Fruit fly (Drosophila melanogaster) whole organism, prepupa: ENCODE results near the gene CG13784.

Experiments used
- CG31627 ChIP-seq: fragments of 200-800 bp; sonication (Bioruptor generic); optimal IDR thresholded peaks from 3 replicates; lab custom pipeline; 2016; ENCODE audit warnings: missing biosample characterization, missing genetic modification characterization
- CG8319 ChIP-seq: fragments of 200-800 bp; sonication (Bioruptor generic); optimal IDR thresholded peaks from 3 replicates; lab custom pipeline; 2016; ENCODE audit warnings: missing biosample characterization, missing genetic modification characterization
- Hr39 ChIP-seq: fragments of 200-800 bp; sonication (Bioruptor generic); optimal IDR thresholded peaks from 2 replicates; lab custom pipeline; 2016; ENCODE audit warnings: missing biosample characterization, missing genetic modification characterization
- Sox14 ChIP-seq: fragments of 200-800 bp; sonication (Bioruptor generic); optimal IDR thresholded peaks from 3 replicates; lab custom pipeline; 2016; ENCODE audit warnings: missing biosample characterization, missing genetic modification characterization
- acj6 ChIP-seq: fragments of 200-800 bp; sonication (Bioruptor generic); optimal IDR thresholded peaks from 3 replicates; lab custom pipeline; 2016; ENCODE audit warnings: missing biosample characterization, missing genetic modification characterization

- TF ChIP-seq Sox14 (GFP tag; lab: Kevin White, UChicago) (no peak), acj6 (no peak), CG31627 (GFP tag; lab: Kevin White, UChicago) (no peak), Hr39 (GFP tag; lab: Kevin White, UChicago) (no peak), CG8319 (GFP tag; lab: Kevin White, UChicago) (no peak)
Observed at dm6 chr2L:7174351-7174750, 45.5 kb downstream of the CG13784 start.
